Worm (Caenorhabditis elegans) whole organism, L1 larva: ENCODE results near the gene C54E4.12.

Experiments
- F16B12.6 ChIP-seq: fragments of 150-350 bp; optimal IDR thresholded peaks from 2 replicates; lab custom pipeline; 2014; ENCODE audit warnings: missing biosample characterization, missing genetic modification characterization
- Y116A8C.19 ChIP-seq: sonication (generic microtip); optimal IDR thresholded peaks from 2 replicates; lab custom pipeline; 2016; ENCODE audit warnings: missing compliant biosample characterization, missing genetic modification characterization, borderline replicate concordance
- ceh-82 ChIP-seq, 3 experiments: fragments of 150-350 bp in 1 of 3; sonication (generic microtip) in 2 of 3; optimal IDR thresholded peaks; 2 replicates each; lab custom pipeline; 2014 to 2017; ENCODE audit warnings: missing biosample characterization in 3 of 3, missing genetic modification characterization in 3 of 3
- ceh-88 ChIP-seq: fragments of 200-800 bp; sonication (Bioruptor generic); IDR thresholded peaks from 2 replicates; pipeline ENCODE4 v1.3.6; 2022; ENCODE audit warnings: missing genetic modification characterization, missing compliant biosample characterization
- ces-1 ChIP-seq: fragments of 150-350 bp; optimal IDR thresholded peaks from 2 replicates; lab custom pipeline; 2014; ENCODE audit warnings: missing biosample characterization, missing genetic modification reagents, missing genetic modification characterization
- dsc-1 ChIP-seq: sonication (generic microtip); optimal IDR thresholded peaks from 2 replicates; lab custom pipeline; 2016; ENCODE audit warnings: mild to moderate bottlenecking, missing genetic modification characterization, missing compliant biosample characterization
- efl-1 ChIP-seq, 4 experiments: fragments of 150-350 bp; optimal IDR thresholded peaks in 3 of 4; peaks in 1 of 4; 1 replicate in 1 of 4; 2 replicates in 3 of 4; lab custom pipeline; 2014; ENCODE audit warnings: missing biosample characterization in 2 of 4, missing genetic modification characterization in 2 of 4, missing genetic modification reagents in 2 of 4
- efl-3 ChIP-seq: fragments of 200-800 bp; sonication (Bioruptor generic); optimal IDR thresholded peaks from 2 replicates; lab custom pipeline; 2018; ENCODE audit warnings: mild to moderate bottlenecking, missing genetic modification characterization, missing compliant biosample characterization
- egl-13 ChIP-seq: sonication (generic microtip); optimal IDR thresholded peaks from 2 replicates; lab custom pipeline; 2016; ENCODE audit warnings: missing genotype, missing genetic modification reagents, missing genetic modification characterization, missing compliant biosample characterization
- egl-27 ChIP-seq, 2 experiments: fragments of 150-350 bp in 1 of 2; sonication (generic microtip); optimal IDR thresholded peaks; 3 replicates each; lab custom pipeline; 2017 to 2018; ENCODE audit warnings: missing biosample characterization in 2 of 2, missing genetic modification characterization in 2 of 2, missing genetic modification reagents in 2 of 2
- elt-3 ChIP-seq, 6 experiments: fragments of 150-350 bp in 1 of 6; sonication (generic microtip); optimal IDR thresholded peaks; 2 replicates each; lab custom pipeline; 2017 to 2018; ENCODE audit warnings: missing biosample characterization in 6 of 6, missing genetic modification characterization in 6 of 6, inconsistent platforms in 1 of 6
- fkh-4 ChIP-seq: sonication (generic microtip); optimal IDR thresholded peaks from 2 replicates; lab custom pipeline; 2016; ENCODE audit warnings: missing compliant biosample characterization, missing genetic modification characterization, borderline replicate concordance
- fkh-8 ChIP-seq: sonication (generic microtip); optimal IDR thresholded peaks from 2 replicates; lab custom pipeline; 2016; ENCODE audit warnings: mild to moderate bottlenecking, missing genetic modification characterization, missing compliant biosample characterization
- grh-1 ChIP-seq: fragments of 200-800 bp; sonication (Bioruptor generic); IDR thresholded peaks from 2 replicates; pipeline ENCODE4 v1.3.6; 2022; ENCODE audit warnings: missing genetic modification reagents, missing genetic modification characterization, missing compliant biosample characterization
- hlh-17 ChIP-seq: fragments of 200-800 bp; sonication (Bioruptor generic); optimal IDR thresholded peaks from 2 replicates; lab custom pipeline; 2018; ENCODE audit warnings: missing genetic modification characterization, mild to moderate bottlenecking, missing compliant biosample characterization, moderate library complexity, borderline replicate concordance
- irx-1 ChIP-seq: sonication (generic microtip); optimal IDR thresholded peaks from 2 replicates; lab custom pipeline; 2016; ENCODE audit warnings: missing genetic modification characterization, missing compliant biosample characterization
- isw-1 ChIP-seq: fragments of 200-800 bp; sonication (Bioruptor generic); IDR thresholded peaks from 2 replicates; pipeline ENCODE4 v1.3.6; 2022; ENCODE audit warnings: missing genetic modification characterization, missing compliant biosample characterization
- jun-1 ChIP-seq: fragments of 150-350 bp; optimal IDR thresholded peaks from 2 replicates; lab custom pipeline; 2014; ENCODE audit warnings: missing biosample characterization, missing genetic modification reagents, missing genetic modification characterization
- lin-13 ChIP-seq: fragments of 150-350 bp; optimal IDR thresholded peaks from 2 replicates; lab custom pipeline; 2014; ENCODE audit warnings: missing biosample characterization, missing genetic modification reagents, missing genetic modification characterization
- lsy-2 ChIP-seq, 2 experiments: fragments of 150-350 bp; optimal IDR thresholded peaks; 2 replicates each; lab custom pipeline; 2014; ENCODE audit warnings: missing biosample characterization in 2 of 2, missing genetic modification characterization in 2 of 2
- mdl-1 ChIP-seq, 2 experiments: fragments of 150-350 bp; optimal IDR thresholded peaks; 2 replicates each; lab custom pipeline; 2014 to 2017; ENCODE audit warnings: missing biosample characterization in 2 of 2, missing genetic modification characterization in 2 of 2, inconsistent platforms in 1 of 2
- mep-1 ChIP-seq: fragments of 150-350 bp; optimal IDR thresholded peaks from 2 replicates; lab custom pipeline; 2014; ENCODE audit warnings: missing biosample characterization, missing genetic modification characterization
- nhr-11 ChIP-seq: fragments of 150-350 bp; optimal IDR thresholded peaks from 2 replicates; lab custom pipeline; 2014; ENCODE audit warnings: missing biosample characterization, missing genetic modification characterization
- nhr-12 ChIP-seq: sonication (generic microtip); optimal IDR thresholded peaks from 2 replicates; lab custom pipeline; 2017; ENCODE audit warnings: missing biosample characterization, missing genetic modification characterization
- nhr-237 ChIP-seq: fragments of 150-350 bp; optimal IDR thresholded peaks from 2 replicates; lab custom pipeline; 2014; ENCODE audit warnings: missing biosample characterization, missing genetic modification characterization
- nhr-47 ChIP-seq: sonication (generic microtip); optimal IDR thresholded peaks from 2 replicates; lab custom pipeline; 2016; ENCODE audit warnings: mild to moderate bottlenecking, missing genetic modification characterization, moderate library complexity, missing compliant biosample characterization
- nhr-71 ChIP-seq: sonication (generic microtip); optimal IDR thresholded peaks from 2 replicates; lab custom pipeline; 2016; ENCODE audit warnings: mild to moderate bottlenecking, missing genetic modification characterization, moderate library complexity, missing compliant biosample characterization
- nhr-84 ChIP-seq: sonication (generic microtip); optimal IDR thresholded peaks from 2 replicates; lab custom pipeline; 2017; ENCODE audit warnings: missing biosample characterization, missing genetic modification characterization
- nhr-85 ChIP-seq: sonication (generic microtip); peaks from one replicate; lab custom pipeline; 2016; ENCODE audit warnings: missing genetic modification characterization, inconsistent platforms, missing compliant biosample characterization
- pag-3 ChIP-seq: sonication (generic microtip); optimal IDR thresholded peaks from 2 replicates; lab custom pipeline; 2017; ENCODE audit warnings: missing genetic modification characterization, mild to moderate bottlenecking, missing compliant biosample characterization, antibody characterized with exemption, borderline replicate concordance; ENCODE audit not compliant: insufficient read depth
- pax-3 ChIP-seq: fragments of 200-800 bp; sonication (Bioruptor generic); optimal IDR thresholded peaks from 2 replicates; lab custom pipeline; 2018; ENCODE audit warnings: mild to moderate bottlenecking, missing genetic modification characterization, moderate library complexity, missing compliant biosample characterization
- pqm-1 ChIP-seq: sonication (generic microtip); optimal IDR thresholded peaks from 3 replicates; lab custom pipeline; 2017; ENCODE audit warnings: missing biosample characterization, missing genetic modification characterization
- rnt-1 ChIP-seq: sonication (generic microtip); optimal IDR thresholded peaks from 2 replicates; lab custom pipeline; 2016; ENCODE audit warnings: mild to moderate bottlenecking, missing genetic modification characterization, moderate library complexity, missing compliant biosample characterization
- snpc-4 ChIP-seq: fragments of 150-350 bp; optimal IDR thresholded peaks from 2 replicates; lab custom pipeline; 2014; ENCODE audit warnings: missing biosample characterization, missing genetic modification characterization
- snu-23 ChIP-seq: sonication (generic microtip); optimal IDR thresholded peaks from 2 replicates; lab custom pipeline; 2016; ENCODE audit warnings: missing genetic modification characterization, missing compliant biosample characterization
- sptf-1 ChIP-seq: fragments of 150-350 bp; optimal IDR thresholded peaks from 2 replicates; lab custom pipeline; 2014; ENCODE audit warnings: missing biosample characterization, missing genetic modification characterization
- swsn-7 ChIP-seq: sonication (generic microtip); optimal IDR thresholded peaks from 2 replicates; lab custom pipeline; 2016; ENCODE audit warnings: missing genetic modification characterization, missing compliant biosample characterization
- tbx-2 ChIP-seq: sonication (generic microtip); optimal IDR thresholded peaks from 2 replicates; lab custom pipeline; 2016; ENCODE audit warnings: missing genetic modification characterization, missing compliant biosample characterization
- tlp-1 ChIP-seq: fragments of 150-350 bp; optimal IDR thresholded peaks from 2 replicates; lab custom pipeline; 2014; ENCODE audit warnings: missing biosample characterization, missing genetic modification characterization
- unc-130 ChIP-seq: fragments of 150-350 bp; optimal IDR thresholded peaks from 2 replicates; lab custom pipeline; 2017; ENCODE audit warnings: missing biosample characterization, missing genetic modification characterization, inconsistent platforms
- unc-30 ChIP-seq: sonication (generic microtip); optimal IDR thresholded peaks from 2 replicates; lab custom pipeline; 2017; ENCODE audit warnings: missing biosample characterization, missing genetic modification characterization
- unc-62 ChIP-seq: fragments of 150-350 bp; optimal IDR thresholded peaks from 2 replicates; lab custom pipeline; 2014; ENCODE audit warnings: missing biosample characterization, missing genetic modification reagents, missing genetic modification characterization
- unc-86 ChIP-seq: sonication (generic microtip); optimal IDR thresholded peaks from 2 replicates; lab custom pipeline; 2016; ENCODE audit warnings: missing genetic modification characterization, missing compliant biosample characterization
- unc-98 ChIP-seq: fragments of 200-800 bp; sonication (Bioruptor generic); IDR thresholded peaks from 2 replicates; pipeline ENCODE4 v1.3.6; 2022; ENCODE audit warnings: missing genetic modification characterization, missing compliant biosample characterization
- zag-1 ChIP-seq: fragments of 150-350 bp; optimal IDR thresholded peaks from 2 replicates; lab custom pipeline; 2014; ENCODE audit warnings: missing biosample characterization, missing genetic modification characterization
- ztf-11 ChIP-seq, 2 experiments: sonication (generic microtip); optimal IDR thresholded peaks; 2 replicates each; lab custom pipeline; 2016 to 2017; ENCODE audit warnings: missing genetic modification characterization in 2 of 2, missing biosample characterization in 1 of 2, missing compliant biosample characterization in 1 of 2

The C54E4.12 gene

ce11 chrIV:2177545-2177944, 37.1 kb upstream of the C54E4.12 start, which contains the start of gene hrpu-2 (continued):
- TF ChIP-seq mdl-1 (tag; optimal IDR thresholded peaks at IDR 0.05; lab: Kevin White, UChicago): peak in 1 of 2 experiments; percentile 80
- TF ChIP-seq ztf-11 (tag; optimal IDR thresholded peaks at IDR 0.05; lab: Kevin White, UChicago): peak in 1 of 2 experiments; percentile 76
- no peak for TF ChIP-seq hlh-17 (GFP tag; lab: Kevin White, UChicago)
- TF ChIP-seq unc-86: peak; percentile 88
- no peak for TF ChIP-seq ces-1 (GFP tag; lab: Kevin White, UChicago)
- peak; percentile 7 for TF ChIP-seq nhr-237 (tag; lab: Kevin White, UChicago)
- TF ChIP-seq nhr-12 (tag; lab: Kevin White, UChicago): no peak
- TF ChIP-seq nhr-84 (tag; lab: Kevin White, UChicago): no peak
- TF ChIP-seq isw-1 (GFP tag; lab: Robert Waterston, UW): peak; percentile 86
- peak; percentile 91 for TF ChIP-seq grh-1 (GFP tag; lab: Robert Waterston, UW)
- peak; percentile 86 to 94 (median 93) for TF ChIP-seq ceh-82 (tag; optimal IDR thresholded peaks at IDR 0.05; lab: Kevin White, UChicago)
- peak; percentile 94 for TF ChIP-seq nhr-71 (tag; lab: Kevin White, UChicago)
- TF ChIP-seq pqm-1 (tag; lab: Kevin White, UChicago): no peak
- peak; percentile 78 for TF ChIP-seq snpc-4
- peak; percentile 91 to 93 for TF ChIP-seq lsy-2 (tag; optimal IDR thresholded peaks at IDR 0.05; lab: Kevin White, UChicago)
- peak; percentile 24 for TF ChIP-seq fkh-4 (tag; lab: Kevin White, UChicago)
- peak; percentile 85 for TF ChIP-seq fkh-8 (tag; lab: Kevin White, UChicago)
- peak; percentile 89 for TF ChIP-seq irx-1 (tag; lab: Kevin White, UChicago)
- peak; percentile 41; the same call in 1 of the 2 replicates for TF ChIP-seq unc-98
- peak in 1 of 2 experiments; percentile 13 for TF ChIP-seq egl-27 (tag; optimal IDR thresholded peaks at IDR 0.05; lab: Kevin White, UChicago)
- TF ChIP-seq dsc-1: peak; percentile 91
- peak; percentile 90 for TF ChIP-seq lin-13 (GFP tag; lab: Kevin White, UChicago)
- TF ChIP-seq jun-1 (tag; lab: Kevin White, UChicago): peak; percentile 85
- TF ChIP-seq pag-3 (tag; lab: Kevin White, UChicago): no peak
- no peak for TF ChIP-seq efl-3
- TF ChIP-seq ceh-88: peak; percentile 60
- TF ChIP-seq efl-1 (optimal IDR thresholded peaks at IDR 0.05; lab: Kevin White, UChicago): peak; percentile 98 to 99
- peak; percentile 98 to 100 for TF ChIP-seq efl-1 (GFP tag; optimal IDR thresholded peaks at IDR 0.05 in 1 of 2; lab: Kevin White, UChicago)
- TF ChIP-seq zag-1 (tag; lab: Kevin White, UChicago): no peak
- TF ChIP-seq unc-62: no peak
- TF ChIP-seq nhr-11 (tag; lab: Kevin White, UChicago): peak; percentile 64
- TF ChIP-seq tlp-1: no peak
- TF ChIP-seq snu-23 (GFP tag; lab: Kevin White, UChicago): peak; percentile 92
- peak; percentile 96 for TF ChIP-seq rnt-1 (tag; lab: Kevin White, UChicago)
- TF ChIP-seq unc-30 (tag; lab: Kevin White, UChicago): peak; percentile 13
- peak; percentile 11 for TF ChIP-seq unc-130 (tag; lab: Kevin White, UChicago)
- TF ChIP-seq egl-13 (tag; lab: Kevin White, UChicago): peak; percentile 83
- TF ChIP-seq tbx-2: peak; percentile 93
- TF ChIP-seq nhr-85 (tag; lab: Kevin White, UChicago): peak; percentile 89
- no peak for TF ChIP-seq sptf-1 (tag; lab: Kevin White, UChicago)
- peak; percentile 62 for TF ChIP-seq F16B12.6

ce11 chrIV:2175291-2175690, 34.8 kb upstream of the C54E4.12 start, which contains the start of gene C54E4.1:
Gene C54E4.1 (plus strand): TSS chrIV:2175591.
- TF ChIP-seq nhr-47 (tag; lab: Kevin White, UChicago): no peak
- no peak for TF ChIP-seq dsc-1
- TF ChIP-seq zag-1 (tag; lab: Kevin White, UChicago): no peak
- no peak for TF ChIP-seq hlh-17 (GFP tag; lab: Kevin White, UChicago)
- TF ChIP-seq pax-3 (tag; lab: Kevin White, UChicago): no peak
- TF ChIP-seq Y116A8C.19 (tag; lab: Kevin White, UChicago): no peak
- TF ChIP-seq swsn-7 (tag; lab: Kevin White, UChicago): no peak
- no peak for TF ChIP-seq egl-13 (tag; lab: Kevin White, UChicago)
- no peak for TF ChIP-seq elt-3 (tag; optimal IDR thresholded peaks at IDR 0.05; lab: Kevin White, UChicago)
- TF ChIP-seq mep-1 (tag; lab: Kevin White, UChicago): no peak
